Worm (Caenorhabditis elegans): ENCODE measurements around the gene K12B6.9.

DNA sequence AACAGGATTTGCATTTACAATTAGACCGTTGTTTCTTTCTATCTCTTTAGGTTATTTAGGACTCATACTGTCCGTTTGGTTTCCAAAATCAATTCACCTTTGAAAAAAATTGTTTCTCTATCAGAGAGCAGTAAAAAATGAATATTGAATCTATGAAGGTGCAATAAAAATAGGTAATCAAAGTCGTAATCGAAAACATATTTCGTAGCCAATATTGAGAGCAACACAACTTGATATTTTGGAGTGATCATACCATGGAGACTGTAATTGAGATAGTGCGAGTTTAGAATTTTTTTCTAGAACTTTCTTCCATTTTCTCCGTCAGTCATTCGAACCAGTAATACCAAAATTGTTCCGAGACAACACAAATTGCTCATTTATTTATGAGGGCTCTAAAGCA lies 21.9 kb downstream of the K12B6.9 start, which contains the start of gene F31F7.2:
- TF ChIP-seq unc-39 (tag; optimal IDR thresholded peaks at IDR 0.05) (no peak), R02D3.7 (tag; optimal IDR thresholded peaks at IDR 0.05) (no peak), ceh-82 (tag; optimal IDR thresholded peaks at IDR 0.05) (no peak), nhr-11 (tag; optimal IDR thresholded peaks at IDR 0.05) (no peak), egl-27 (tag; optimal IDR thresholded peaks at IDR 0.05) (no peak), nhr-237 (tag; optimal IDR thresholded peaks at IDR 0.05) (no peak), skn-1 (tag; optimal IDR thresholded peaks at IDR 0.05) (no peak), jun-1 (tag; optimal IDR thresholded peaks at IDR 0.05) (no peak), ztf-11 (tag; optimal IDR thresholded peaks at IDR 0.05) (no peak), nhr-67 (tag; optimal IDR thresholded peaks at IDR 0.05) (no peak), lin-39 (tag; optimal IDR thresholded peaks at IDR 0.05) (no peak), unc-62 (GFP tag; optimal IDR thresholded peaks at IDR 0.05) (no peak), ZK546.5 (tag; optimal IDR thresholded peaks at IDR 0.05) (no peak)

Data from whole organism, L3 larva.